Fruit fly (Drosophila melanogaster): Measurements from ENCODE around the gene faf.

The faf gene

DNA sequence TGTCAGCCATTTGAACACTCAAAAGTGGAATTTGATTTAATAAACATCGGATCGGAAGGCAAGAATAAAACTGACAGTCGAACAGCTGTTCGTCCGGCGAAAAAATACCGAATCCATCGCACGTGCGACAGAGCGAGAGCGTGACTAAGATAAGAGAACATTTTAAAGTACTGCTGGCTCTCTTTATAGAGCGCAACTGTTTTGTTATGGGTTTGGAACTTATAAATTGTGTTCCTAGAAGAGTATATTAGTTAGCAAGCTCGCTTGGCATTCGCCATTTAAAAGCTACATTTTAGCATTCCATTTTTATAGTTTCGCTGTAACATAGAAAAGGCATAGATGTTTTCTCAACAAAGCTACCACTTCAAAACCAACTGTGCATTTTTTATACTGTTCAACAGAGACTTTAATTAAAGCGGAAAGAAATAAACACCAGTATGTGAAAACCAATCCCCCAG is 33.3 kb downstream of the faf start, which contains the start of gene Rift (continued):
- TF ChIP-seq Sox102F (GFP tag; optimal IDR thresholded peaks at IDR 0.05) (no peak), CG16779 (tag; optimal IDR thresholded peaks at IDR 0.05) (no peak), Smox (GFP tag; optimal IDR thresholded peaks at IDR 0.05) (no peak), Ets21C (GFP tag; optimal IDR thresholded peaks at IDR 0.05) (no peak), ss (GFP tag; optimal IDR thresholded peaks at IDR 0.05) (peak; percentile 22 to 32), CG11902 (GFP tag; optimal IDR thresholded peaks at IDR 0.05) (no peak), Sox15 (GFP tag; optimal IDR thresholded peaks at IDR 0.05) (no peak)

- TF ChIP-seq Eip75B (GFP tag; optimal IDR thresholded peaks at IDR 0.05) = peak; percentile 72
- TF ChIP-seq CG7368 (GFP tag; optimal IDR thresholded peaks at IDR 0.05) = no peak
- TF ChIP-seq svp (GFP tag) = peak; percentile 83
These were observed 35.5 kb downstream of the faf start, which contains the start of the genes FeCH and RhoGAP100F for dm6 chr3R:31812117-31812975. Gene FeCH (minus strand): TSS chr3R:31812296. Gene RhoGAP100F (plus strand): TSS chr3R:31812609.

DNA sequence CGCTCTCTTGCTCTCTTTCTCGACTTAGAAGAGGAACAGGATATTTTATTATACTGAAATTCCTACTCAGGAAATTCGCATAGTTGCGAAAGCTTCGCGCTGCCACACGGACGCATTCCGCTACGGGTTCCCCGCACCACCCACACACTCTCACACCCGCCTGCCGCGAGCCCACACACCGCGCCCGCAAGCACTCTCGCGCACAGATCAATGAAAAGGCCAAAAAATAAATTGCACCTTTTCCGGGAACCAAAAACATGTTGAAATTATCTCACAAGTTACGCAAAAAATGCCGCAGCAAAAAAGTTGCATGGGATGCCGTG is 36.1 kb downstream of the faf start:
- peak; percentile 32; the same call in 1 of the 3 replicates for TF ChIP-seq CG6163 (GFP tag; IDR thresholded peaks at IDR 0.05)
- no peak for TF ChIP-seq CG1621 (tag; optimal IDR thresholded peaks at IDR 0.05)

- TF ChIP-seq net (GFP tag; optimal IDR thresholded peaks at IDR 0.05) (no peak), svp (GFP tag) (no peak), CG6792 (GFP tag; optimal IDR thresholded peaks at IDR 0.05) (no peak), CG11902 (GFP tag; optimal IDR thresholded peaks at IDR 0.05) (no peak), CG16779 (tag; optimal IDR thresholded peaks at IDR 0.05) (no peak), CG6163 (GFP tag; IDR thresholded peaks at IDR 0.05) (no peak), CG4318 (GFP tag; optimal IDR thresholded peaks at IDR 0.05) (no peak)
These were observed 45.6 kb downstream of the faf start for dm6 chr3R:31822462-31822861.

DNA sequence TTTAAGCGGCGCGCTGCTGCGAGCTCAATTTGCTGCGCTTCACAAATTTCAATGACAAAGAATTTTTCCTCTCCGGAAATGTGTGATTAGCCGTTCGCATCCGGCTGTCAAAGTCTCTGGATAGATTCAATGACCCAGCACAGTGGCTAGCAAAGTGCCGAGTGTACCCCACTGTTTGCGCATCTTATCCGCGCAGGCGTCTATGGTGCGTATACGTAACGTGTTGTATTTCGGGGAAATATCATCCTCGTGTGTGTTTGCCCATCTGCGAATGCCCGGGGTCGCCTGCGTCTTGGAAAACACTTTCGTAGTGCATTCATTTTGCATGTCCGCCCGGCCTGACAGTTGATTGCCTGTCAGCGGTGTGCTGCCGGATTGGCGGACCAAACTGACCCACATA is 47.4 kb downstream of the faf start:
- no peak for TF ChIP-seq Hr39 (GFP tag; optimal IDR thresholded peaks at IDR 0.05)
- TF ChIP-seq CG11294 (GFP tag; IDR thresholded peaks at IDR 0.05) = no peak
- no peak for TF ChIP-seq CG4318 (GFP tag; optimal IDR thresholded peaks at IDR 0.05)
- no peak for TF ChIP-seq lz (GFP tag; optimal IDR thresholded peaks at IDR 0.05)
- TF ChIP-seq OdsH (GFP tag; optimal IDR thresholded peaks at IDR 0.05) = no peak
- no peak for TF ChIP-seq CG1621 (tag; optimal IDR thresholded peaks at IDR 0.05)
- TF ChIP-seq CG10669 (GFP tag; optimal IDR thresholded peaks at IDR 0.05) = no peak
- no peak for TF ChIP-seq dac (GFP tag; optimal IDR thresholded peaks at IDR 0.05)
- no peak for TF ChIP-seq CG9139 (GFP tag; optimal IDR thresholded peaks at IDR 0.05)

- TF ChIP-seq CG7368 (GFP tag; optimal IDR thresholded peaks at IDR 0.05) (no peak), vri (GFP tag; optimal IDR thresholded peaks at IDR 0.05) (no peak), Smox (GFP tag; optimal IDR thresholded peaks at IDR 0.05) (no peak), CG11294 (GFP tag; IDR thresholded peaks at IDR 0.05) (no peak), CG6808 (GFP tag; optimal IDR thresholded peaks at IDR 0.05) (no peak), CG32006 (GFP tag; optimal IDR thresholded peaks at IDR 0.05) (no peak)
These were observed 48.8 kb downstream of the faf start for dm6 chr3R:31825571-31826068.

- TF ChIP-seq Eip93F (GFP tag; optimal IDR thresholded peaks at IDR 0.05) = no peak
- TF ChIP-seq salr (GFP tag; optimal IDR thresholded peaks at IDR 0.05) = no peak
- no peak for TF ChIP-seq dsx (GFP tag; optimal IDR thresholded peaks at IDR 0.05; ENCODE audit: poor library complexity, severe bottlenecking)
- TF ChIP-seq CG11762 (GFP tag; optimal IDR thresholded peaks at IDR 0.05; ENCODE audit: insufficient read depth) = no peak
- TF ChIP-seq net (GFP tag; optimal IDR thresholded peaks at IDR 0.05) = no peak
- TF ChIP-seq CG7368 (GFP tag; optimal IDR thresholded peaks at IDR 0.05) = no peak
- TF ChIP-seq fkh (GFP tag; optimal IDR thresholded peaks at IDR 0.05) = no peak
- TF ChIP-seq CG6808 (GFP tag; optimal IDR thresholded peaks at IDR 0.05) = no peak
- TF ChIP-seq Sox102F (GFP tag; optimal IDR thresholded peaks at IDR 0.05) = no peak
- TF ChIP-seq Ets21C (GFP tag; optimal IDR thresholded peaks at IDR 0.05) = no peak
- TF ChIP-seq Blimp-1 (GFP tag; optimal IDR thresholded peaks at IDR 0.05) = no peak
- TF ChIP-seq Hr38 (GFP tag; optimal IDR thresholded peaks at IDR 0.05) = no peak
- no peak for TF ChIP-seq cyc (GFP tag; optimal IDR thresholded peaks at IDR 0.05)
- no peak for TF ChIP-seq CG3032 (tag; optimal IDR thresholded peaks at IDR 0.05)
- TF ChIP-seq CG6163 (GFP tag; IDR thresholded peaks at IDR 0.05) = no peak
- no peak for TF ChIP-seq CG6854 (GFP tag; optimal IDR thresholded peaks at IDR 0.05)
- TF ChIP-seq svp (GFP tag) = no peak
- no peak for TF ChIP-seq CG6276 (GFP tag; optimal IDR thresholded peaks at IDR 0.05)
- TF ChIP-seq CG4318 (GFP tag; optimal IDR thresholded peaks at IDR 0.05) = no peak
These were observed 49.6 kb downstream of the faf start for dm6 chr3R:31826422-31826821.

Data from whole organism, prepupa.